Fruit fly (Drosophila melanogaster) whole organism, embryonic: ENCODE results near the gene Dpy-30L1.

Experiments
- CG10543 ChIP-seq: fragments of 200-800 bp; sonication (Bioruptor generic); optimal IDR thresholded peaks from 3 replicates; lab custom pipeline; 2017; ENCODE audit warnings: missing biosample characterization, mild to moderate bottlenecking, missing genetic modification characterization, moderate library complexity
- CG11093 ChIP-seq: fragments of 200-800 bp; sonication (Bioruptor generic); IDR thresholded peaks from 3 replicates; pipeline ENCODE4 v1.3.6; 2022; ENCODE audit warnings: missing biosample characterization, missing genetic modification characterization
- CG11456 ChIP-seq: fragments of 200-800 bp; sonication (Bioruptor generic); IDR thresholded peaks from 3 replicates; pipeline ENCODE4 v1.3.6; 2022; ENCODE audit warnings: missing biosample characterization, missing genetic modification characterization
- CG12155 ChIP-seq: fragments of 200-800 bp; sonication (Bioruptor generic); optimal IDR thresholded peaks from 3 replicates; lab custom pipeline; 2016; ENCODE audit warnings: missing biosample characterization, missing genetic modification characterization
- CG12236 ChIP-seq: fragments of 200-800 bp; sonication (Bioruptor generic); optimal IDR thresholded peaks from 2 replicates; lab custom pipeline; 2016; ENCODE audit warnings: missing biosample characterization, missing genetic modification characterization
- CG13123 ChIP-seq: fragments of 200-800 bp; sonication (Bioruptor generic); optimal IDR thresholded peaks from 2 replicates; lab custom pipeline; 2016; ENCODE audit warnings: missing biosample characterization, missing genetic modification characterization
- CG13296 ChIP-seq: fragments of 200-800 bp; sonication (Bioruptor generic); optimal IDR thresholded peaks from 3 replicates; lab custom pipeline; 2018; ENCODE audit warnings: missing biosample characterization, mild to moderate bottlenecking, missing genetic modification characterization
- CG13424 ChIP-seq: fragments of 200-800 bp; sonication (Bioruptor generic); optimal IDR thresholded peaks from 2 replicates; lab custom pipeline; 2019; ENCODE audit warnings: missing biosample characterization, mild to moderate bottlenecking, missing genetic modification characterization, moderate library complexity
- CG17361 ChIP-seq: fragments of 200-800 bp; sonication (Bioruptor generic); IDR thresholded peaks from 3 replicates; pipeline ENCODE4 v1.3.6; 2022; ENCODE audit warnings: missing biosample characterization, missing genetic modification characterization
- CG31365 ChIP-seq: fragments of 200-800 bp; sonication (Bioruptor generic); optimal IDR thresholded peaks from 2 replicates; lab custom pipeline; 2018; ENCODE audit warnings: missing biosample characterization, mild to moderate bottlenecking, missing genetic modification characterization
- CG3838 ChIP-seq: fragments of 200-800 bp; sonication (Bioruptor generic); optimal IDR thresholded peaks from 3 replicates; lab custom pipeline; 2016; ENCODE audit warnings: missing biosample characterization, missing genetic modification characterization
- CG3995 ChIP-seq: fragments of 200-800 bp; sonication (Bioruptor generic); optimal IDR thresholded peaks from 3 replicates; lab custom pipeline; 2016; ENCODE audit warnings: missing biosample characterization, missing genetic modification characterization
- CG4404 ChIP-seq: fragments of 200-800 bp; sonication (Bioruptor generic); IDR thresholded peaks from 2 replicates; pipeline ENCODE4 v1.3.6; 2022; ENCODE audit warnings: missing biosample characterization, missing genetic modification characterization
- CG7271 ChIP-seq: fragments of 200-800 bp; sonication (Bioruptor generic); optimal IDR thresholded peaks from 2 replicates; lab custom pipeline; 2018; ENCODE audit warnings: missing biosample characterization, mild to moderate bottlenecking, missing genetic modification characterization, moderate library complexity
- CG7928 ChIP-seq: fragments of 200-800 bp; sonication (Bioruptor generic); optimal IDR thresholded peaks from 2 replicates; lab custom pipeline; 2017; ENCODE audit warnings: missing biosample characterization, mild to moderate bottlenecking, missing genetic modification characterization
- CG7963 ChIP-seq: fragments of 200-800 bp; sonication (Bioruptor generic); IDR thresholded peaks from 3 replicates; pipeline ENCODE4 v1.3.6; 2022; ENCODE audit warnings: missing biosample characterization, missing genetic modification characterization; ENCODE audit not compliant: partially characterized antibody
- CG9797 ChIP-seq: fragments of 200-800 bp; sonication (Bioruptor generic); optimal IDR thresholded peaks from 3 replicates; lab custom pipeline; 2018; ENCODE audit warnings: missing biosample characterization, mild to moderate bottlenecking, missing genetic modification characterization
- CTCF ChIP-seq: fragments of 200-800 bp; sonication (Bioruptor generic); optimal IDR thresholded peaks from 2 replicates; lab custom pipeline; 2017; ENCODE audit warnings: missing biosample characterization, mild to moderate bottlenecking, missing genetic modification characterization, moderate library complexity
- Dbx ChIP-seq: fragments of 200-800 bp; sonication (Bioruptor generic); IDR thresholded peaks from 3 replicates; pipeline ENCODE4 v1.3.6; 2022; ENCODE audit warnings: missing biosample characterization, missing genetic modification characterization
- Fer2 ChIP-seq: fragments of 200-800 bp; sonication (Bioruptor generic); optimal IDR thresholded peaks from 2 replicates; lab custom pipeline; 2018; ENCODE audit warnings: missing biosample characterization, mild to moderate bottlenecking, missing genetic modification characterization, moderate library complexity
- Gug ChIP-seq: fragments of 200-800 bp; sonication (Bioruptor generic); IDR thresholded peaks from 4 replicates; pipeline ENCODE4 v1.3.6; 2022; ENCODE audit warnings: missing biosample characterization, missing genetic modification characterization
- H15 ChIP-seq: fragments of 200-800 bp; sonication (Bioruptor generic); IDR thresholded peaks from 3 replicates; pipeline ENCODE4 v1.3.6; 2022; ENCODE audit warnings: missing biosample characterization, missing genetic modification characterization
- Lpt ChIP-seq: fragments of >200 bp; optimal IDR thresholded peaks from 2 replicates; lab custom pipeline; 2018; ENCODE audit warnings: missing biosample characterization, missing genetic modification characterization
- NC2β ChIP-seq: fragments of 200-800 bp; sonication (Bioruptor generic); optimal IDR thresholded peaks from 2 replicates; lab custom pipeline; 2016; ENCODE audit warnings: missing biosample characterization, missing genetic modification characterization
- Nf-YB ChIP-seq: fragments of 200-800 bp; sonication (Bioruptor generic); optimal IDR thresholded peaks from 3 replicates; lab custom pipeline; 2019; ENCODE audit warnings: missing biosample characterization, mild to moderate bottlenecking, missing genetic modification characterization, moderate library complexity
- PHDP ChIP-seq: fragments of 200-800 bp; sonication (Bioruptor generic); optimal IDR thresholded peaks from 3 replicates; lab custom pipeline; 2018; ENCODE audit warnings: missing biosample characterization, mild to moderate bottlenecking, missing genetic modification characterization, moderate library complexity
- Pdp1 ChIP-seq, 2 experiments: fragments of 200-800 bp; sonication (Bioruptor generic); optimal IDR thresholded peaks; 3 replicates each; lab custom pipeline; 2016; ENCODE audit warnings: missing biosample characterization in 2 of 2, missing genetic modification characterization in 2 of 2, mild to moderate bottlenecking in 1 of 2, moderate library complexity in 1 of 2
- Side ChIP-seq: fragments of 200-800 bp; sonication (Bioruptor generic); optimal IDR thresholded peaks from 2 replicates; lab custom pipeline; 2016; ENCODE audit warnings: missing biosample characterization, missing genetic modification characterization
- Six4 ChIP-seq: fragments of 200-800 bp; sonication (Bioruptor generic); optimal IDR thresholded peaks from 2 replicates; lab custom pipeline; 2016; ENCODE audit warnings: missing biosample characterization, missing genetic modification characterization
- Sox102F ChIP-seq: fragments of 200-800 bp; sonication (Bioruptor generic); optimal IDR thresholded peaks from 2 replicates; lab custom pipeline; 2018; ENCODE audit warnings: missing biosample characterization, mild to moderate bottlenecking, missing genetic modification characterization, moderate library complexity
- Spps ChIP-seq: fragments of 200-800 bp; sonication (Bioruptor generic); optimal IDR thresholded peaks from 2 replicates; lab custom pipeline; 2018; ENCODE audit warnings: missing biosample characterization, mild to moderate bottlenecking, missing genetic modification characterization
- ab ChIP-seq: fragments of 200-800 bp; sonication (Bioruptor generic); optimal IDR thresholded peaks from 2 replicates; lab custom pipeline; 2016; ENCODE audit warnings: missing biosample characterization, missing genetic modification characterization
- ash1 ChIP-seq: fragments of 200-800 bp; sonication (Bioruptor generic); optimal IDR thresholded peaks from 2 replicates; lab custom pipeline; 2018; ENCODE audit warnings: missing biosample characterization, mild to moderate bottlenecking, missing genetic modification characterization
- cg ChIP-seq: fragments of 200-800 bp; sonication (Bioruptor generic); optimal IDR thresholded peaks from 3 replicates; lab custom pipeline; 2019; ENCODE audit warnings: missing biosample characterization, mild to moderate bottlenecking, missing genetic modification characterization, moderate library complexity
- da ChIP-seq: fragments of 200-800 bp; sonication (Bioruptor generic); optimal IDR thresholded peaks from 2 replicates; lab custom pipeline; 2016; ENCODE audit warnings: missing biosample characterization, missing genetic modification characterization
- dati ChIP-seq: fragments of 200-800 bp; sonication (Bioruptor generic); IDR thresholded peaks from 2 replicates; pipeline ENCODE4 v1.3.6; 2022; ENCODE audit warnings: missing biosample characterization, missing genetic modification characterization
- disco-r ChIP-seq: fragments of 200-800 bp; sonication (Bioruptor generic); optimal IDR thresholded peaks from 2 replicates; lab custom pipeline; 2016; ENCODE audit warnings: missing biosample characterization, missing genetic modification characterization
- emc ChIP-seq: fragments of 200-800 bp; sonication (Bioruptor generic); optimal IDR thresholded peaks from 2 replicates; lab custom pipeline; 2016; ENCODE audit warnings: missing biosample characterization, missing genetic modification characterization
- esg ChIP-seq: fragments of 200-800 bp; sonication (Bioruptor generic); conservative IDR thresholded peaks from 2 replicates; pipeline ENCODE4 v1.3.6; 2022; ENCODE audit warnings: missing biosample characterization, missing genetic modification characterization
- ewg ChIP-seq: fragments of 200-800 bp; sonication (Bioruptor generic); optimal IDR thresholded peaks from 3 replicates; lab custom pipeline; 2017; ENCODE audit warnings: mild to moderate bottlenecking, missing biosample characterization, missing genetic modification reagents, missing genetic modification characterization
- ken ChIP-seq: fragments of 200-800 bp; sonication (Bioruptor generic); IDR thresholded peaks from 3 replicates; pipeline ENCODE4 v1.3.6; 2022; ENCODE audit warnings: missing biosample characterization, missing genetic modification characterization
- pfk ChIP-seq: fragments of 200-800 bp; sonication (Bioruptor generic); optimal IDR thresholded peaks from 2 replicates; lab custom pipeline; 2018; ENCODE audit warnings: missing biosample characterization, mild to moderate bottlenecking, missing genetic modification characterization, moderate library complexity
- sc ChIP-seq, 3 experiments: fragments of >200 bp in 2 of 3; fragments of 200-800 bp in 1 of 3; sonication (Bioruptor generic) in 1 of 3; optimal IDR thresholded peaks; 2 replicates in 2 of 3; 3 replicates in 1 of 3; lab custom pipeline; 2017; ENCODE audit warnings: mild to moderate bottlenecking in 1 of 3, missing biosample characterization in 1 of 3, missing genetic modification characterization in 1 of 3, missing genetic modification reagents in 1 of 3
- scrt ChIP-seq: fragments of 200-800 bp; sonication (Bioruptor generic); optimal IDR thresholded peaks from 2 replicates; lab custom pipeline; 2018; ENCODE audit warnings: missing biosample characterization, mild to moderate bottlenecking, missing genetic modification characterization, moderate library complexity
- sna ChIP-seq: fragments of 200-800 bp; sonication (Bioruptor generic); IDR thresholded peaks from 2 replicates; pipeline ENCODE4 v1.3.6; 2022; ENCODE audit warnings: missing biosample characterization, missing genetic modification characterization; ENCODE audit not compliant: partially characterized antibody
- sob ChIP-seq: fragments of 200-800 bp; sonication (Bioruptor generic); IDR thresholded peaks from 2 replicates; pipeline ENCODE4 v1.3.6; 2022; ENCODE audit warnings: missing biosample characterization, missing genetic modification characterization
- sr ChIP-seq: fragments of 200-800 bp; sonication (Bioruptor generic); IDR thresholded peaks from 3 replicates; pipeline ENCODE4 v1.3.6; 2022; ENCODE audit warnings: missing biosample characterization, missing genetic modification characterization
- ssp ChIP-seq: fragments of 200-800 bp; sonication (Bioruptor generic); IDR thresholded peaks from 2 replicates; pipeline ENCODE4 v1.3.6; 2022; ENCODE audit warnings: missing biosample characterization, missing genetic modification characterization
- tgo ChIP-seq: fragments of 200-800 bp; sonication (Bioruptor generic); IDR thresholded peaks from 3 replicates; pipeline ENCODE4 v1.3.6; 2022; ENCODE audit warnings: missing biosample characterization, missing genetic modification characterization
- vfl ChIP-seq: fragments of 200-800 bp; sonication (Bioruptor generic); optimal IDR thresholded peaks from 2 replicates; lab custom pipeline; 2016; ENCODE audit warnings: missing biosample characterization, missing genetic modification characterization

Gene Dpy-30L1

dm6 chr2L:10736993-10737756, 4.7 kb downstream of the Dpy-30L1 start, which contains the start of the genes Vha16-5 and CG12299 (continued):
- TF ChIP-seq CG13123 (GFP tag; lab: Kevin White, UChicago) (peak; percentile 76), CG4404 (GFP tag; lab: Robert Waterston, UW) (peak; percentile 88), cg (no peak), ssp (GFP tag; lab: Robert Waterston, UW) (peak; percentile 76), CTCF (GFP tag; lab: Kevin White, UChicago) (no peak), CG13424 (tag; lab: Kevin White, UChicago) (peak; percentile 92), Pdp1 (GFP tag; optimal IDR thresholded peaks at IDR 0.05; lab: Kevin White, UChicago) (peak; percentile 84 to 88), sc (optimal IDR thresholded peaks at IDR 0.05; lab: Kevin White, UChicago) (no peak), sc (GFP tag; optimal IDR thresholded peaks at IDR 0.05; lab: Kevin White, UChicago) (no peak), CG10543 (GFP tag; lab: Kevin White, UChicago) (peak; percentile 43), sna (GFP tag; lab: Robert Waterston, UW) (peak; percentile 70), CG3838 (GFP tag; lab: Kevin White, UChicago) (peak; percentile 57), CG9797 (GFP tag; lab: Kevin White, UChicago) (peak; percentile 55), ken (GFP tag; lab: Robert Waterston, UW) (peak; percentile 98), H15 (peak; percentile 96), CG11093 (GFP tag; lab: Robert Waterston, UW) (0 out of 3 replicates have a peak, but pooled peaks have one; percentile 32), sr (GFP tag; lab: Robert Waterston, UW) (peak; percentile 89), pfk (GFP tag; lab: Kevin White, UChicago) (no peak), vfl (GFP tag; lab: Kevin White, UChicago) (peak; percentile 84), disco-r (peak; percentile 82), PHDP (tag; lab: Kevin White, UChicago) (peak; percentile 83), CG13296 (GFP tag; lab: Kevin White, UChicago) (peak; percentile 49), CG11456 (GFP tag; lab: Robert Waterston, UW) (peak; percentile 95), esg (GFP tag; lab: Robert Waterston, UW) (peak; percentile 83), CG17361 (peak; percentile 55; the same call in 1 of the 3 replicates), CG3995 (GFP tag; lab: Kevin White, UChicago) (peak; percentile 35), sob (GFP tag; lab: Robert Waterston, UW) (peak; percentile 96), Sox102F (GFP tag; lab: Kevin White, UChicago) (peak; percentile 91), Nf-YB (GFP tag; lab: Kevin White, UChicago) (no peak), Fer2 (peak; percentile 48), scrt (GFP tag; lab: Kevin White, UChicago) (no peak), ash1 (GFP tag; lab: Kevin White, UChicago) (no peak), CG7271 (tag; lab: Kevin White, UChicago) (no peak), NC2β (GFP tag; lab: Kevin White, UChicago) (peak; percentile 85), tgo (GFP tag; lab: Robert Waterston, UW) (peak; percentile 85), Gug (GFP tag; lab: Robert Waterston, UW) (peak; percentile 74; the same call in 3 of the 4 replicates), dati (GFP tag; lab: Robert Waterston, UW) (peak; percentile 73), Six4 (peak; percentile 77), CG31365 (no peak), CG12236 (GFP tag; lab: Kevin White, UChicago) (peak; percentile 56), Dbx (GFP tag; lab: Robert Waterston, UW) (peak; percentile 91), CG12155 (GFP tag; lab: Kevin White, UChicago) (peak; percentile 81), emc (peak; percentile 58), CG7963 (GFP tag; lab: Robert Waterston, UW) (peak; percentile 86), da (GFP tag; lab: Kevin White, UChicago) (peak; percentile 61), ab (GFP tag; lab: Kevin White, UChicago) (peak; percentile 87), Spps (tag; lab: Kevin White, UChicago) (no peak), CG7928 (peak; percentile 30), Lpt (GFP tag; lab: Kevin White, UChicago) (no peak), ewg (peak; percentile 74), Side (GFP tag; lab: Kevin White, UChicago) (peak; percentile 67)
